Worm (Caenorhabditis elegans): Measurements from ENCODE around the gene inx-11.
A peak's percentile ranks its signal among the peaks of the same experiment; 100 is the strongest.

Gene inx-11

ce11 chrV:12494522-12494921 is 7.5 kb downstream of the inx-11 start, which contains the start of gene mrps-11:
mrps-11 (minus strand) TSS chrV:12494622.
- TF ChIP-seq unc-39 (tag; optimal IDR thresholded peaks at IDR 0.05) (no peak), zag-1 (tag; optimal IDR thresholded peaks at IDR 0.05) (no peak), nhr-23 (tag; optimal IDR thresholded peaks at IDR 0.05) (no peak), ama-1 (optimal IDR thresholded peaks at IDR 0.05) (no peak), nhr-12 (tag; optimal IDR thresholded peaks at IDR 0.05) (no peak)

- TF ChIP-seq nfya-1 (tag; optimal IDR thresholded peaks at IDR 0.05; ENCODE audit: insufficient read depth) (peak; percentile 83), ama-1 (optimal IDR thresholded peaks at IDR 0.05) (no peak), nhr-77 (tag; optimal IDR thresholded peaks at IDR 0.05) (no peak), zag-1 (tag; optimal IDR thresholded peaks at IDR 0.05) (no peak), nhr-237 (tag; optimal IDR thresholded peaks at IDR 0.05) (no peak), lsy-12 (tag; optimal IDR thresholded peaks at IDR 0.05) (peak; percentile 36), elt-1 (tag; optimal IDR thresholded peaks at IDR 0.05) (no peak), egl-27 (tag; optimal IDR thresholded peaks at IDR 0.05) (no peak), mdl-1 (tag; optimal IDR thresholded peaks at IDR 0.05) (no peak), nhr-12 (tag; optimal IDR thresholded peaks at IDR 0.05) (no peak), nhr-76 (tag; optimal IDR thresholded peaks at IDR 0.05) (no peak), jun-1 (tag; optimal IDR thresholded peaks at IDR 0.05) (peak; percentile 47), hmg-11 (tag; optimal IDR thresholded peaks at IDR 0.05) (peak; percentile 68), ztf-4 (tag; optimal IDR thresholded peaks at IDR 0.05) (no peak), elt-2 (tag; optimal IDR thresholded peaks at IDR 0.05) (peak; percentile 35), ceh-82 (tag; optimal IDR thresholded peaks at IDR 0.05) (peak; percentile 38), pqm-1 (tag; optimal IDR thresholded peaks at IDR 0.05) (peak; percentile 13), tbx-2 (tag; optimal IDR thresholded peaks at IDR 0.05) (peak; percentile 73), snpc-4 (tag; optimal IDR thresholded peaks at IDR 0.05) (peak; percentile 91), egl-5 (tag; optimal IDR thresholded peaks at IDR 0.05) (peak; percentile 55), nhr-23 (tag; optimal IDR thresholded peaks at IDR 0.05) (peak; percentile 83), lin-15B (tag; optimal IDR thresholded peaks at IDR 0.05) (peak; percentile 76), lin-39 (tag; optimal IDR thresholded peaks at IDR 0.05) (peak; percentile 40), pha-4 (tag; optimal IDR thresholded peaks at IDR 0.05) (peak; percentile 92), nhr-25 (tag; optimal IDR thresholded peaks at IDR 0.05) (peak; percentile 24), ceh-28 (tag; optimal IDR thresholded peaks at IDR 0.05) (peak; percentile 92), fos-1 (tag; optimal IDR thresholded peaks at IDR 0.05) (no peak), skn-1 (tag; optimal IDR thresholded peaks at IDR 0.05) (peak; percentile 42), nhr-43 (tag; optimal IDR thresholded peaks at IDR 0.05; ENCODE audit: poor library complexity, severe bottlenecking) (peak; percentile 22), ztf-11 (tag; optimal IDR thresholded peaks at IDR 0.05) (no peak), ceh-16 (tag; optimal IDR thresholded peaks at IDR 0.05) (no peak)
Observed at ce11 chrV:12497725-12498263, 10.8 kb downstream of the inx-11 start, which contains the start of the genes W04D2.4 and rbm-25. W04D2.4 (minus strand) TSS chrV:12497755. rbm-25 (plus strand) TSS chrV:12498213.

- TF ChIP-seq nhr-23 (tag; optimal IDR thresholded peaks at IDR 0.05) (no peak), nhr-237 (tag; optimal IDR thresholded peaks at IDR 0.05) (no peak), aly-2 (tag; optimal IDR thresholded peaks at IDR 0.05) (no peak), nhr-43 (tag; optimal IDR thresholded peaks at IDR 0.05; ENCODE audit: poor library complexity, severe bottlenecking) (no peak), jun-1 (tag; optimal IDR thresholded peaks at IDR 0.05) (no peak), nhr-76 (tag; optimal IDR thresholded peaks at IDR 0.05) (no peak), nfya-1 (tag; optimal IDR thresholded peaks at IDR 0.05; ENCODE audit: insufficient read depth) (no peak), pha-4 (tag; optimal IDR thresholded peaks at IDR 0.05) (no peak), daf-12 (tag; optimal IDR thresholded peaks at IDR 0.05) (no peak), fkh-2 (tag; optimal IDR thresholded peaks at IDR 0.05) (no peak)
Observed at ce11 chrV:12503494-12503893, 16.5 kb downstream of the inx-11 start, which contains the start of gene T28H10.1. T28H10.1 (plus strand) TSS chrV:12503794.

ce11 chrV:12505730-12506129 is 18.7 kb downstream of the inx-11 start:
- TF ChIP-seq nhr-28 (tag; optimal IDR thresholded peaks at IDR 0.05) (no peak), eor-1 (tag; optimal IDR thresholded peaks at IDR 0.05) (no peak), egl-5 (tag; optimal IDR thresholded peaks at IDR 0.05) (no peak), nfya-1 (tag; optimal IDR thresholded peaks at IDR 0.05; ENCODE audit: insufficient read depth) (peak; percentile 54), tbx-2 (tag; optimal IDR thresholded peaks at IDR 0.05) (no peak)
